Worm (Caenorhabditis elegans): ENCODE results near the gene C42D4.19.
A peak's percentile ranks its signal among the peaks of the same experiment; 100 is the strongest.

The C42D4.19 gene

DNA sequence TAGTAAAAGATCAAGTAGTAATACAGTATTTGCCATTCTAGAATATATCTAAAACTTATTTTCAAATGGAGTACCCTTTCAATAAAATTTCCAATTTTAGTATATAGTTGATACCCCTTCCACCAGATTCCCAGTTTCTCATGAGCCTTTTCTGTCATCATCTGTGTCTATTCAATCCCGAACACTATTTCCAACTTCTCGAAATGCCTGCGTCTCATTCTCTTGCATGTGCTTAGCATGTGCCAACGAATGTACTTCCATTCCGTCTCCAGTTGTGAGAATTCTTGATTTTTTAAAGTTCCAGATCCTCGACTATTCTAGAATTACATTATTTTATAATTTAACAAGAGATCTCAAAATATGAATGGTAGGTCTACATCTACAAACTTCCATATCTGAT is 8.9 kb upstream of the C42D4.19 start, which contains the start of gene C42D4.18 (continued):
- TF ChIP-seq elt-1 (tag; optimal IDR thresholded peaks at IDR 0.05) (no peak), nhr-25 (tag; optimal IDR thresholded peaks at IDR 0.05) (no peak)

ce11 chrIV:7167983-7168760 is 7.3 kb upstream of the C42D4.19 start, which contains the start of gene skr-16:
skr-16 (plus strand) TSS chrIV:7168710.
- TF ChIP-seq elt-2 (tag; optimal IDR thresholded peaks at IDR 0.05), result peak; percentile 12
- TF ChIP-seq hmg-11 (tag; optimal IDR thresholded peaks at IDR 0.05), result peak; percentile 44
- peak; percentile 3 for TF ChIP-seq pqm-1 (tag; optimal IDR thresholded peaks at IDR 0.05)
- TF ChIP-seq zag-1 (tag; optimal IDR thresholded peaks at IDR 0.05), result no peak
- no peak for TF ChIP-seq ama-1 (optimal IDR thresholded peaks at IDR 0.05)

DNA sequence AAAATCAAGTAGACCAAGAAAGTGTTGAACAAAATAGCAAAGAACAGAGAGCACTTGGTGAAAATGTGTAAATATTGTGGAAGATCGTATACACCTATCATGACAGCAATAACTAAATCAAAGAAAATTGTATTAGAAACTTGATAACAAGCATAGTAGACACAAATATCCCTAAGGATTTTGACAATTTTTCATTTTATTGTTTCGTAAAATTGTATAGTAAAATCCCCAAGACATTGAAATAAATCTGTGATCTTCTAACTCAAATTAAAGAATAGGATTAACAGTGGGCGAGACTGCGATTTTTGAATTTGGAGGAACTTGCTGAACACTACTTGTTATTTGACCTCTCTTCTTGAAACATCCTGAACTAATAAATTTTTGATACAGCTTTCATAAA is 4.2 kb upstream of the C42D4.19 start, which contains the start of gene str-220:
Gene str-220, minus strand, starts transcription at position 101 of the 400 bp plus-strand sequence.
- TF ChIP-seq pha-4 (tag; optimal IDR thresholded peaks at IDR 0.05) (no peak), nhr-77 (tag; optimal IDR thresholded peaks at IDR 0.05) (no peak), egl-5 (tag; optimal IDR thresholded peaks at IDR 0.05) (no peak), sea-2 (GFP tag; optimal IDR thresholded peaks at IDR 0.05) (no peak), elt-3 (tag; optimal IDR thresholded peaks at IDR 0.05) (no peak), ceh-9 (tag; optimal IDR thresholded peaks at IDR 0.05) (no peak), eor-1 (tag; optimal IDR thresholded peaks at IDR 0.05) (no peak), ZK546.5 (tag; optimal IDR thresholded peaks at IDR 0.05) (no peak), jun-1 (tag; optimal IDR thresholded peaks at IDR 0.05) (no peak), daf-12 (tag; optimal IDR thresholded peaks at IDR 0.05) (no peak), ceh-16 (tag; optimal IDR thresholded peaks at IDR 0.05) (no peak), snpc-4 (tag; optimal IDR thresholded peaks at IDR 0.05) (no peak), lin-15B (tag; optimal IDR thresholded peaks at IDR 0.05) (no peak), lin-39 (tag; optimal IDR thresholded peaks at IDR 0.05) (no peak), ama-1 (optimal IDR thresholded peaks at IDR 0.05) (no peak), nhr-76 (tag; optimal IDR thresholded peaks at IDR 0.05) (no peak), ceh-82 (tag; optimal IDR thresholded peaks at IDR 0.05) (no peak), aly-2 (tag; optimal IDR thresholded peaks at IDR 0.05) (no peak)

DNA sequence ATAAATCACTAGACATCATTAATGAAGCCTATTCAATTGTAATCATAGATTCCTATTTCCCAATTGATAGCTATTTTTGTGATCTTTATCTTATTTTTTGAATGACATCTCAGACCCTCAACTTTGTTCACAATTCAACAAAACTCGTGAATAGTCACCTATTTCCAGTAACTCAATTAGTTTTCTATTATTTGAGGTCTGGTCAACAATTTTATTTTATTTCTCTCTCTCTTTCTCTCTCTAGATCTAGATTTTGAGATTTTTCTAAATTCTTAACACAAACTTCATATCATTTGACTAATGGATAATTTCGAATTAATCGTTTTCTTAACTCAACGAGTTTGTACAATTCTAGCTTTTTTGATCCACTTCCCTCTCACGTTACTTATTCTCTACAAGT is 2.0 kb upstream of the C42D4.19 start, which contains the start of gene str-1:
Gene str-1, plus strand, starts transcription at position 301 of the 400 bp plus-strand sequence.
- TF ChIP-seq nhr-25 (tag; optimal IDR thresholded peaks at IDR 0.05) (no peak), elt-1 (tag; optimal IDR thresholded peaks at IDR 0.05) (no peak)

ce11 chrIV:7176887-7177286 is 1.4 kb downstream of the C42D4.19 start, which contains the start of gene str-44:
str-44 (plus strand) TSS chrIV:7177187.
- TF ChIP-seq unc-39 (tag; optimal IDR thresholded peaks at IDR 0.05), result no peak
- no peak for TF ChIP-seq ztf-11 (tag; optimal IDR thresholded peaks at IDR 0.05)
- no peak for TF ChIP-seq ceh-28 (tag; optimal IDR thresholded peaks at IDR 0.05)
- TF ChIP-seq nfya-1 (tag; optimal IDR thresholded peaks at IDR 0.05; ENCODE audit: insufficient read depth), result no peak
- no peak for TF ChIP-seq nhr-43 (tag; optimal IDR thresholded peaks at IDR 0.05; ENCODE audit: poor library complexity, severe bottlenecking)
- TF ChIP-seq R02D3.7 (tag; optimal IDR thresholded peaks at IDR 0.05), result no peak
- no peak for TF ChIP-seq sea-2 (GFP tag; optimal IDR thresholded peaks at IDR 0.05)
- TF ChIP-seq ama-1 (optimal IDR thresholded peaks at IDR 0.05), result no peak

- TF ChIP-seq nhr-25 (tag; optimal IDR thresholded peaks at IDR 0.05) (peak; percentile 96), ztf-4 (tag; optimal IDR thresholded peaks at IDR 0.05) (no peak)
Measured at ce11 chrIV:7178942-7179341, 3.5 kb downstream of the C42D4.19 start, which contains the start of gene C42D4.3. C42D4.3 (plus strand) TSS chrIV:7179239.

All from whole organism, L3 larva.